Worm (Caenorhabditis elegans): ENCODE data around the gene prp-19.

DNA sequence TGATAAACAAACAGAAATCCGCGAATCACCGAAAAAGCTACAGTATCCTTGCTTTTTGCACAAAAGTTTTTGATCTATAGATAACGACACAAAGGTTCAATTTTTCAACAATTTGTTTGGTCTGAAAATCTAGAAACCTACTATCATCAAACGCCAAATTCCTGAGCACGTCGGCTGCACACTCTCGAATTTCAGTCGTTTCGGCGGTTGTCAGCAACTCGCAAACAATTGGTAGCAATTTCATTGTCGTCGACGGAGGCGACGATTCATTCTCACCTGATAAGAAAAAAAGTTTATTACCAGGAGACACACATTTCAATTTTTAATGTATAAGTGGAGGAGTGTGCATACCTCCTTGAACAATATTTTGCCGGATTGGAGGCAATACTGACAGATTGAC, 26.0 kb downstream of the prp-19 start:
- TF ChIP-seq efl-3 (GFP tag; optimal IDR thresholded peaks at IDR 0.05) (no peak), lin-15B (tag; optimal IDR thresholded peaks at IDR 0.05) (no peak), lsy-2 (tag; optimal IDR thresholded peaks at IDR 0.05) (no peak), ama-1 (optimal IDR thresholded peaks at IDR 0.05) (no peak), unc-62 (GFP tag; optimal IDR thresholded peaks at IDR 0.05) (no peak), dpl-1 (GFP tag; optimal IDR thresholded peaks at IDR 0.05) (no peak), pag-3 (tag; optimal IDR thresholded peaks at IDR 0.05; ENCODE audit: borderline replicate concordance, insufficient read depth) (no peak), alr-1 (tag; optimal IDR thresholded peaks at IDR 0.05; ENCODE audit: borderline replicate concordance) (no peak), sox-4 (tag; optimal IDR thresholded peaks at IDR 0.05) (no peak), nhr-11 (tag; optimal IDR thresholded peaks at IDR 0.05) (no peak)

All from whole organism, L1 larva.